Worm (Caenorhabditis elegans) whole organism, midembryonic: Measurements from ENCODE around the gene Y62H9A.3.

Source experiments
- T22C8.4 ChIP-seq: fragments of 200-800 bp; sonication (Bioruptor generic); IDR thresholded peaks from 2 replicates; pipeline ENCODE4 v1.3.6; 2022; ENCODE audit warnings: missing genetic modification characterization, missing compliant biosample characterization
- cog-1 ChIP-seq: sonication (generic microtip); optimal IDR thresholded peaks from 2 replicates; lab custom pipeline; 2016; ENCODE audit warnings: missing genetic modification characterization, missing compliant biosample characterization
- flt-1 ChIP-seq: fragments of 200-800 bp; sonication (Bioruptor generic); IDR thresholded peaks from 2 replicates; pipeline ENCODE4 v1.3.6; 2022; ENCODE audit warnings: missing genetic modification characterization, missing compliant biosample characterization
- klf-2 ChIP-seq: fragments of 200-800 bp; sonication (Bioruptor generic); conservative IDR thresholded peaks from 2 replicates; pipeline ENCODE4 v1.3.6; 2022; ENCODE audit warnings: missing genetic modification reagents, missing genetic modification characterization, missing compliant biosample characterization
- med-1 ChIP-seq: sonication (generic microtip); optimal IDR thresholded peaks from 2 replicates; lab custom pipeline; 2017; ENCODE audit warnings: missing genetic modification characterization, mild to moderate bottlenecking, missing compliant biosample characterization, antibody characterized with exemption, missing genetic modification reagents; ENCODE audit not compliant: insufficient read depth
- ref-1 ChIP-seq: fragments of 200-800 bp; sonication (Bioruptor generic); conservative IDR thresholded peaks from 2 replicates; pipeline ENCODE4 v1.3.6; 2022; ENCODE audit warnings: missing genetic modification reagents, missing genetic modification characterization, missing compliant biosample characterization
- tab-1 ChIP-seq: fragments of 200-800 bp; sonication (Bioruptor generic); IDR thresholded peaks from 2 replicates; pipeline ENCODE4 v1.3.6; 2022; ENCODE audit warnings: missing genetic modification characterization, missing compliant biosample characterization
- ztf-23 ChIP-seq: fragments of 200-800 bp; sonication (Bioruptor generic); IDR thresholded peaks from 2 replicates; pipeline ENCODE4 v1.3.6; 2022; ENCODE audit warnings: missing genetic modification reagents, missing genetic modification characterization, missing compliant biosample characterization
- ztf-29 ChIP-seq: fragments of 200-800 bp; sonication (Bioruptor generic); IDR thresholded peaks from 2 replicates; pipeline ENCODE4 v1.3.6; 2022; ENCODE audit warnings: missing genetic modification reagents, missing genetic modification characterization, missing compliant biosample characterization

Gene Y62H9A.3

DNA sequence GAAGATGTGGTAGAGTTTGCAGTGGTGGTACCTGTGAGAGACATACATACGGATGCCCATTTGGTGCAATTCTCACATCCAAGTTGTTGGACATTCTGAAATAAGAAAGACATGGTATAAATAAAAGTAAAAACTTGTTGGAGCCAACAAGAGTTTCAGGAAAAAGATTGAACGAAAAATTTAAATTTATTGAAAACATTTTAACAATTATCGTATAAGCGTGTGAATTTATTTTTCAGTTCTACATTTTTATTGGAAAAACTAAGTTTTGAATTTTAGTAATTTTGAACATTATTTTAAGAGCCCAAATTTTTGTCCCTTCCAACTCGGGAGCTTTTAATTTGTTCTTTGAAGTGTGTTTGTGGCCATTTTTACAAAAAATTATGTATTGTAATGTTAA lies 24.9 kb downstream of the Y62H9A.3 start, which contains the start of gene F54F7.8:
Gene F54F7.8, minus strand, starts transcription at position 101 of the 400 bp plus-strand sequence.
- TF ChIP-seq flt-1 (GFP tag; lab: Robert Waterston, UW) (no peak), klf-2 (GFP tag; lab: Robert Waterston, UW) (no peak), tab-1 (GFP tag; lab: Robert Waterston, UW) (no peak), med-1 (GFP tag; lab: Kevin White, UChicago) (no peak), ztf-23 (no peak), ztf-29 (no peak), T22C8.4 (GFP tag; lab: Robert Waterston, UW) (no peak)

ce11 chrX:11854432-11854831 lies 25.3 kb downstream of the Y62H9A.3 start:
- no peak for TF ChIP-seq klf-2 (GFP tag; lab: Robert Waterston, UW)

- no peak for TF ChIP-seq tab-1 (GFP tag; lab: Robert Waterston, UW)
These were observed 27.3 kb downstream of the Y62H9A.3 start, which contains the start of gene xtr-1 for ce11 chrX:11852494-11852893. Gene xtr-1, plus strand, starts transcription at chrX:11852794.

DNA sequence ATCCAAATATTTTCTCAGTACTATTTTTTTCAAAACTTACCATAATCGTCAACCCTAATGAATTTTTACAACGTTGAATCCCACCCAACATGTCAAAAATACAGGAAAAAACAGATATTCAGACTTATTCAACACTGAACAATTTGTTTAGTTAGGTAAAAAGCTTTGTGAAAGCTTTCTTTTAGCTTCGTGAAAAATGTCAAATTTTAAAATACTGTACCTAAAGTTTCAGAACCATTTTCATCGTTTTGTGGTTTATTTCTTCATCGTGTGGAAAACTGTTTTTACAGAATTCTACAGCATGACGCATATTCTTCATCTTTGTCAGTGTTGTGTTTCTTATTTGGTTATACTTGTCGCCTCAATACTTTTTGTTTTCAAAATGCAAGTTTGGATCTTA lies 29.2 kb downstream of the Y62H9A.3 start, which contains the start of gene F54F7.14:
Gene F54F7.14, plus strand, starts transcription at position 301 of the 400 bp plus-strand sequence.
- no peak for TF ChIP-seq tab-1 (GFP tag; lab: Robert Waterston, UW)
- no peak for TF ChIP-seq ztf-29
- no peak for TF ChIP-seq cog-1
- no peak for TF ChIP-seq klf-2 (GFP tag; lab: Robert Waterston, UW)
- no peak for TF ChIP-seq ztf-23

DNA sequence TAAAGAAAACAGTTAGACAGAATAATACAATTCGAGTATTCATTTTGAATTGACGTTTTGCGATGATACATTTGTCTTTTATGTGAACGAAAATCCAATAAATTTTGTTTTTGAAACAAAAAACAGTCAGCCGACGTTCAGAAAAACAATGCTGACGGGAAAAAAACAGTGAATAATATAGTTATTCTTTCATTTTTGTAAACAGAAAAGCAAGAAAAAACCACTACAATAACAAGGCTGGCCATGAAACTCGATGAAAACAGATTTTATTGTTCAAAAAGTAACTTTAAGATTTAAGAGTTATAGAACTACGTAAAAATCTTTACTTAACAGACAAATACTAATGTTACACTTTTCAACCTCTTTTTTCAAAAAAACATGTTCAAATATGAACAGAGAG lies 29.7 kb downstream of the Y62H9A.3 start, which contains the start of gene F54F7.3:
Gene F54F7.3, minus strand, starts transcription at position 101 of the 400 bp plus-strand sequence.
- TF ChIP-seq ztf-23: no peak
- no peak for TF ChIP-seq med-1 (GFP tag; lab: Kevin White, UChicago)
- no peak for TF ChIP-seq cog-1
- no peak for TF ChIP-seq ztf-29
- TF ChIP-seq T22C8.4 (GFP tag; lab: Robert Waterston, UW): no peak
- TF ChIP-seq tab-1 (GFP tag; lab: Robert Waterston, UW): no peak
- TF ChIP-seq ref-1 (GFP tag; lab: Robert Waterston, UW): no peak
- no peak for TF ChIP-seq klf-2 (GFP tag; lab: Robert Waterston, UW)
- TF ChIP-seq flt-1 (GFP tag; lab: Robert Waterston, UW): no peak

ce11 chrX:11848618-11849017 lies 31.2 kb downstream of the Y62H9A.3 start, which contains the start of gene F54F7.9:
Gene F54F7.9, minus strand, starts transcription at chrX:11848718.
- no peak for TF ChIP-seq tab-1 (GFP tag; lab: Robert Waterston, UW)

ce11 chrX:11843363-11843762 lies 36.4 kb downstream of the Y62H9A.3 start, which contains the start of gene F54F7.2:
Gene F54F7.2, plus strand, starts transcription at chrX:11843663.
- no peak for TF ChIP-seq med-1 (GFP tag; lab: Kevin White, UChicago)
- TF ChIP-seq T22C8.4 (GFP tag; lab: Robert Waterston, UW): no peak
- no peak for TF ChIP-seq klf-2 (GFP tag; lab: Robert Waterston, UW)
- no peak for TF ChIP-seq ztf-29
- no peak for TF ChIP-seq ref-1 (GFP tag; lab: Robert Waterston, UW)
- no peak for TF ChIP-seq ztf-23
- no peak for TF ChIP-seq cog-1
- TF ChIP-seq tab-1 (GFP tag; lab: Robert Waterston, UW): no peak
- TF ChIP-seq flt-1 (GFP tag; lab: Robert Waterston, UW): no peak

ce11 chrX:11837378-11837777 lies 42.4 kb downstream of the Y62H9A.3 start, which contains the start of gene taf-7.1:
Gene taf-7.1, minus strand, starts transcription at chrX:11837478.
- TF ChIP-seq T22C8.4 (GFP tag; lab: Robert Waterston, UW) (no peak), flt-1 (GFP tag; lab: Robert Waterston, UW) (no peak), cog-1 (no peak), ztf-23 (no peak), klf-2 (GFP tag; lab: Robert Waterston, UW) (no peak), tab-1 (GFP tag; lab: Robert Waterston, UW) (no peak), ztf-29 (no peak), med-1 (GFP tag; lab: Kevin White, UChicago) (no peak), ref-1 (GFP tag; lab: Robert Waterston, UW) (no peak)
